Fruit fly (Drosophila melanogaster) whole organism, prepupa: ENCODE data around the gene Bap111.
A peak's percentile ranks its signal among the peaks of the same experiment; 100 is the strongest.

Source experiments
- Blimp-1 ChIP-seq: fragments of 200-800 bp; sonication (Bioruptor generic); optimal IDR thresholded peaks from 3 replicates; lab custom pipeline; 2017; ENCODE audit warnings: missing biosample characterization, missing genetic modification characterization, mild to moderate bottlenecking, moderate library complexity, missing genetic modification reagents
- CG11762 ChIP-seq: fragments of 200-800 bp; sonication (Bioruptor generic); optimal IDR thresholded peaks from 3 replicates; lab custom pipeline; 2016; ENCODE audit warnings: missing biosample characterization, missing genetic modification characterization; ENCODE audit not compliant: insufficient read depth
- CG4318 ChIP-seq: fragments of 200-800 bp; sonication (Bioruptor generic); optimal IDR thresholded peaks from 3 replicates; lab custom pipeline; 2017; ENCODE audit warnings: missing biosample characterization, mild to moderate bottlenecking, missing genetic modification characterization
- CG6163 ChIP-seq: fragments of 200-800 bp; sonication (Bioruptor generic); IDR thresholded peaks from 3 replicates; pipeline ENCODE4 v1.3.6; 2022; ENCODE audit warnings: missing biosample characterization, missing genetic modification characterization
- CG6854 ChIP-seq: fragments of 200-800 bp; sonication (Bioruptor generic); optimal IDR thresholded peaks from 2 replicates; lab custom pipeline; 2017; ENCODE audit warnings: missing biosample characterization, mild to moderate bottlenecking, missing genetic modification characterization
- Gug ChIP-seq: fragments of 200-800 bp; sonication (Bioruptor generic); IDR thresholded peaks from 2 replicates; pipeline ENCODE4 v1.3.6; 2022; ENCODE audit warnings: missing biosample characterization, missing genetic modification characterization
- Hr38 ChIP-seq: sonication (Bioruptor generic); optimal IDR thresholded peaks from 2 replicates; lab custom pipeline; 2016; ENCODE audit warnings: missing biosample characterization, missing genetic modification characterization
- Met ChIP-seq: fragments of 200-800 bp; sonication (Bioruptor generic); optimal IDR thresholded peaks from 3 replicates; lab custom pipeline; 2016; ENCODE audit warnings: missing biosample characterization, missing genetic modification characterization

DNA sequence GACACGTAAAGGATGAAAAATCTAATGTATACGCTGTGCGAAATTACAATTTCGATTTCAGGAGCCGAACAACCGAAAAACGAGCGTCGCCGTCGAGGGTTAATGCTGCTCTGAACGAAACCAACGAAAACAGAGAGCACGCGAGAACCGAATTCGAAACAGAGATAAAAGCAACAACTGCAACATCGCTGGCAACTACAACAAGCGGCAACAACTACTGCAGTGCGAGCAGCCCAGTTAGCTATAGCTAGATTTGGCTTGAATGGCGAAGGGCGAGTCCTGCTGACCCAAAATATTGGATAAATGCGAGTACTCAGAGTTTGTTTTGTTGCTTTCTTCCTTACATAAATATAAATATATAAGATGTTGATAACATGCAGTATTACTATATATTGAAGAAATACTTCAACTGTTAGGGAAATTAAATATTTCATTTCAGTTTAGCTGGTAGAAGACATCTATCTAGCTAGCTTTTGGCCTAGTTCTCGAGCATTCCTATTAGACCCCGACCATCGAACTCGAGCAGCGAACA is 14.1 kb upstream of the Bap111 start, which contains the start of gene fend:
- no peak for TF ChIP-seq Hr38 (GFP tag; lab: Kevin White, UChicago)
- 0 out of 3 replicates have a peak, but pooled peaks have one; percentile 6 for TF ChIP-seq CG6163 (GFP tag; lab: Robert Waterston, UW)
- TF ChIP-seq CG11762 (GFP tag; lab: Kevin White, UChicago) = no peak
- peak; percentile 2 for TF ChIP-seq CG4318 (GFP tag; lab: Kevin White, UChicago)
- TF ChIP-seq Blimp-1 (GFP tag; lab: Kevin White, UChicago) = no peak
- TF ChIP-seq CG6854 (GFP tag; lab: Kevin White, UChicago) = no peak
- TF ChIP-seq Gug = no peak
- peak; percentile 2 for TF ChIP-seq Met (GFP tag; lab: Kevin White, UChicago)
